Fruit fly (Drosophila melanogaster) whole organism, embryonic: ENCODE data around the gene CG7739.
A peak's percentile ranks its signal among the peaks of the same experiment; 100 is the strongest.

ENCODE experiments used
- Blimp-1 ChIP-seq: fragments of 200-800 bp; sonication (Bioruptor generic); optimal IDR thresholded peaks from 3 replicates; lab custom pipeline; 2018; ENCODE audit warnings: missing biosample characterization, missing genetic modification characterization, mild to moderate bottlenecking, moderate library complexity, missing genetic modification reagents
- CG14441 ChIP-seq: fragments of 200-800 bp; sonication (Bioruptor generic); IDR thresholded peaks from 2 replicates; pipeline ENCODE4 v1.3.6; 2022; ENCODE audit warnings: missing biosample characterization, missing genetic modification characterization
- CG17568 ChIP-seq: fragments of 200-800 bp; sonication (Bioruptor generic); optimal IDR thresholded peaks from 2 replicates; lab custom pipeline; 2018; ENCODE audit warnings: missing biosample characterization, mild to moderate bottlenecking, missing genetic modification characterization, moderate library complexity
- CG18262 ChIP-seq: fragments of 200-800 bp; optimal IDR thresholded peaks from 3 replicates; lab custom pipeline; 2019; ENCODE audit warnings: missing biosample characterization, mild to moderate bottlenecking, missing genetic modification characterization, moderate library complexity
- CG18599 ChIP-seq: fragments of 200-800 bp; sonication (Bioruptor generic); optimal IDR thresholded peaks from 3 replicates; lab custom pipeline; 2017; ENCODE audit warnings: missing biosample characterization, missing genetic modification characterization, mild to moderate bottlenecking, moderate library complexity, missing genetic modification reagents
- CG2712 ChIP-seq: fragments of 200-800 bp; optimal IDR thresholded peaks from 3 replicates; lab custom pipeline; 2019; ENCODE audit warnings: missing biosample characterization, mild to moderate bottlenecking, missing genetic modification characterization, moderate library complexity
- CG34422 ChIP-seq: fragments of 200-800 bp; sonication (Bioruptor generic); IDR thresholded peaks from 3 replicates; pipeline ENCODE4 v1.3.6; 2022; ENCODE audit warnings: missing biosample characterization, missing genetic modification characterization
- CG6689 ChIP-seq: fragments of 200-800 bp; sonication (Bioruptor generic); IDR thresholded peaks from 2 replicates; pipeline ENCODE4 v1.3.6; 2022; ENCODE audit warnings: missing biosample characterization, missing genetic modification characterization
- D19A ChIP-seq: fragments of 200-800 bp; optimal IDR thresholded peaks from 3 replicates; lab custom pipeline; 2019; ENCODE audit warnings: missing biosample characterization, mild to moderate bottlenecking, missing genetic modification characterization, moderate library complexity
- D19B ChIP-seq: fragments of 200-800 bp; sonication (Bioruptor generic); optimal IDR thresholded peaks from 2 replicates; lab custom pipeline; 2017; ENCODE audit warnings: missing biosample characterization, mild to moderate bottlenecking, missing genetic modification characterization
- Ets65A ChIP-seq: fragments of 200-800 bp; sonication (Bioruptor generic); peaks from one replicate; lab custom pipeline; 2016; ENCODE audit warnings: missing biosample characterization, missing genetic modification characterization
- GATAe ChIP-seq: fragments of 200-800 bp; sonication (Bioruptor generic); conservative IDR thresholded peaks from 2 replicates; pipeline ENCODE4 v1.3.6; 2022; ENCODE audit warnings: missing biosample characterization, missing genetic modification characterization
- Med ChIP-seq: fragments of 200-800 bp; sonication (Bioruptor generic); peaks from one replicate; lab custom pipeline; 2016; ENCODE audit warnings: missing biosample characterization, missing genetic modification characterization, mild to moderate bottlenecking, inconsistent platforms, moderate library complexity
- Oaz ChIP-seq: fragments of 200-800 bp; sonication (Bioruptor generic); IDR thresholded peaks from 2 replicates; pipeline ENCODE4 v1.3.6; 2022; ENCODE audit warnings: missing biosample characterization, missing genetic modification characterization
- Pdp1 ChIP-seq, 2 experiments: fragments of 200-800 bp; sonication (Bioruptor generic); optimal IDR thresholded peaks; 3 replicates each; lab custom pipeline; 2016; ENCODE audit warnings: missing biosample characterization in 2 of 2, missing genetic modification characterization in 2 of 2, mild to moderate bottlenecking in 1 of 2, moderate library complexity in 1 of 2
- Sox102F ChIP-seq: fragments of 200-800 bp; sonication (Bioruptor generic); optimal IDR thresholded peaks from 2 replicates; lab custom pipeline; 2018; ENCODE audit warnings: missing biosample characterization, mild to moderate bottlenecking, missing genetic modification characterization, moderate library complexity
- Spps ChIP-seq: fragments of 200-800 bp; sonication (Bioruptor generic); optimal IDR thresholded peaks from 2 replicates; lab custom pipeline; 2018; ENCODE audit warnings: missing biosample characterization, mild to moderate bottlenecking, missing genetic modification characterization
- Vsx1 ChIP-seq: fragments of 200-800 bp; sonication (Bioruptor generic); optimal IDR thresholded peaks from 2 replicates; lab custom pipeline; 2017; ENCODE audit warnings: missing biosample characterization, mild to moderate bottlenecking, missing genetic modification characterization, missing genetic modification reagents
- chinmo ChIP-seq: fragments of 200-800 bp; sonication (Bioruptor generic); IDR thresholded peaks from 4 replicates; pipeline ENCODE4 v1.3.6; 2022; ENCODE audit warnings: missing biosample characterization, missing genetic modification characterization; ENCODE audit not compliant: partially characterized antibody
- cwo ChIP-seq: fragments of 200-800 bp; sonication (Bioruptor generic); optimal IDR thresholded peaks from 3 replicates; lab custom pipeline; 2017; ENCODE audit warnings: missing biosample characterization, missing genetic modification characterization, mild to moderate bottlenecking, moderate library complexity, missing genetic modification reagents
- dmrt99B ChIP-seq: fragments of 200-800 bp; sonication (Bioruptor generic); optimal IDR thresholded peaks from 2 replicates; lab custom pipeline; 2018; ENCODE audit warnings: missing biosample characterization, mild to moderate bottlenecking, missing genetic modification characterization, moderate library complexity
- exex ChIP-seq: fragments of 200-800 bp; sonication (Bioruptor generic); optimal IDR thresholded peaks from 4 replicates; lab custom pipeline; 2018; ENCODE audit warnings: missing biosample characterization, mild to moderate bottlenecking, missing genetic modification characterization, moderate library complexity
- gem ChIP-seq: fragments of 200-800 bp; sonication (Bioruptor generic); optimal IDR thresholded peaks from 2 replicates; lab custom pipeline; 2019; ENCODE audit warnings: missing biosample characterization, mild to moderate bottlenecking, missing genetic modification characterization, moderate library complexity
- grn ChIP-seq: fragments of 200-800 bp; sonication (Bioruptor generic); optimal IDR thresholded peaks from 3 replicates; lab custom pipeline; 2017; ENCODE audit warnings: missing biosample characterization, missing genetic modification characterization
- kni ChIP-seq: fragments of 200-800 bp; sonication (Bioruptor generic); optimal IDR thresholded peaks from 3 replicates; lab custom pipeline; 2017; ENCODE audit warnings: mild to moderate bottlenecking, missing biosample characterization, missing genetic modification reagents, missing genetic modification characterization
- lab ChIP-seq: fragments of 200-800 bp; sonication (Bioruptor generic); optimal IDR thresholded peaks from 3 replicates; lab custom pipeline; 2017; ENCODE audit warnings: missing biosample characterization, missing genetic modification characterization, mild to moderate bottlenecking, moderate library complexity, missing genetic modification reagents
- lola ChIP-seq, 3 experiments: fragments of >200 bp in 2 of 3; fragments of 200-800 bp in 1 of 3; sonication (Bioruptor generic) in 1 of 3; optimal IDR thresholded peaks; 2 replicates each; lab custom pipeline; 2017 to 2019; ENCODE audit warnings: missing biosample characterization in 3 of 3, missing genetic modification characterization in 3 of 3, mild to moderate bottlenecking in 1 of 3, moderate library complexity in 1 of 3
- mirr ChIP-seq: fragments of 200-800 bp; sonication (Bioruptor generic); optimal IDR thresholded peaks from 3 replicates; lab custom pipeline; 2018; ENCODE audit warnings: missing biosample characterization, mild to moderate bottlenecking, missing genetic modification characterization
- nau ChIP-seq: fragments of 200-800 bp; sonication (Bioruptor generic); optimal IDR thresholded peaks from 3 replicates; lab custom pipeline; 2017; ENCODE audit warnings: missing biosample characterization, mild to moderate bottlenecking, missing genetic modification characterization, missing genetic modification reagents
- nerfin-2 ChIP-seq: fragments of 200-800 bp; sonication (Bioruptor generic); IDR thresholded peaks from 2 replicates; pipeline ENCODE4 v1.3.6; 2022; ENCODE audit warnings: missing biosample characterization, missing genetic modification characterization; ENCODE audit not compliant: partially characterized antibody
- row ChIP-seq: fragments of 200-800 bp; sonication (Bioruptor generic); IDR thresholded peaks from 3 replicates; pipeline ENCODE4 v1.3.6; 2022; ENCODE audit warnings: missing biosample characterization, missing genetic modification characterization
- sens ChIP-seq: fragments of 200-800 bp; sonication (Bioruptor generic); peaks from one replicate; lab custom pipeline; 2016; ENCODE audit warnings: missing biosample characterization, missing genetic modification characterization
- sqz ChIP-seq: fragments of 200-800 bp; sonication (Bioruptor generic); optimal IDR thresholded peaks from 3 replicates; lab custom pipeline; 2018; ENCODE audit warnings: missing biosample characterization, mild to moderate bottlenecking, missing genetic modification characterization
- sug ChIP-seq: fragments of 200-800 bp; optimal IDR thresholded peaks from 2 replicates; lab custom pipeline; 2019; ENCODE audit warnings: missing biosample characterization, mild to moderate bottlenecking, missing genetic modification characterization, moderate library complexity
- toy ChIP-seq: fragments of 200-800 bp; sonication (Bioruptor generic); IDR thresholded peaks from 2 replicates; pipeline ENCODE4 v1.3.6; 2022; ENCODE audit warnings: missing biosample characterization, missing genetic modification characterization
- unc-4 ChIP-seq: fragments of 200-800 bp; sonication (Bioruptor generic); IDR thresholded peaks from 2 replicates; pipeline ENCODE4 v1.3.6; 2022; ENCODE audit warnings: missing biosample characterization, missing genetic modification characterization; ENCODE audit not compliant: partially characterized antibody
- zfh1 ChIP-seq: fragments of 200-800 bp; sonication (Bioruptor generic); IDR thresholded peaks from 3 replicates; pipeline ENCODE4 v1.3.6; 2022; ENCODE audit warnings: missing biosample characterization, missing genetic modification characterization

CG7739 gene

dm6 chr3L:15538582-15539490 is 24.0 kb downstream of the CG7739 start:
- no peak for TF ChIP-seq kni (GFP tag; lab: Kevin White, UChicago)
- no peak for TF ChIP-seq unc-4 (GFP tag; lab: Robert Waterston, UW)
- TF ChIP-seq Spps = no peak
- TF ChIP-seq cwo (GFP tag; lab: Kevin White, UChicago) = peak; percentile 84
- peak; percentile 45 for TF ChIP-seq sens
- TF ChIP-seq Ets65A (GFP tag; lab: Kevin White, UChicago) = peak; percentile 40
- peak; percentile 35 for TF ChIP-seq Sox102F (GFP tag; lab: Kevin White, UChicago)
- peak; percentile 21 for TF ChIP-seq Med
- TF ChIP-seq Oaz (GFP tag; lab: Robert Waterston, UW) = no peak
- no peak for TF ChIP-seq CG17568 (GFP tag; lab: Kevin White, UChicago)
- TF ChIP-seq Pdp1 (GFP tag; optimal IDR thresholded peaks at IDR 0.05; lab: Kevin White, UChicago) = peak in 1 of 2 experiments; percentile 35
- TF ChIP-seq gem (tag; lab: Kevin White, UChicago) = peak; percentile 22
- peak; percentile 12 for TF ChIP-seq CG18599 (GFP tag; lab: Kevin White, UChicago)
- peak; percentile 1 for TF ChIP-seq dmrt99B (tag; lab: Kevin White, UChicago)
- peak; percentile 88 for TF ChIP-seq exex (tag; lab: Kevin White, UChicago)
- TF ChIP-seq D19B (GFP tag; lab: Kevin White, UChicago) = peak; percentile 61
- peak; percentile 63; the same call in 1 of the 2 replicates for TF ChIP-seq GATAe (GFP tag; lab: Robert Waterston, UW)
- peak; percentile 18 for TF ChIP-seq CG18262 (tag; lab: Kevin White, UChicago)
- TF ChIP-seq sqz (GFP tag; lab: Kevin White, UChicago) = peak; percentile 77
- peak; percentile 72 for TF ChIP-seq D19A (tag; lab: Kevin White, UChicago)
- peak; percentile 41 for TF ChIP-seq mirr (GFP tag; lab: Kevin White, UChicago)
- 0 out of 2 replicates have a peak, but pooled peaks have one; percentile 38 for TF ChIP-seq CG14441
- no peak for TF ChIP-seq nau (GFP tag; lab: Kevin White, UChicago)
- TF ChIP-seq toy (GFP tag; lab: Robert Waterston, UW) = no peak
- TF ChIP-seq Blimp-1 (GFP tag; lab: Kevin White, UChicago) = peak; percentile 1
- peak; percentile 86 for TF ChIP-seq grn (GFP tag; lab: Kevin White, UChicago)
- peak; percentile 2 for TF ChIP-seq lab
- TF ChIP-seq CG34422 (GFP tag; lab: Robert Waterston, UW) = peak; percentile 39; the same call in 1 of the 3 replicates
- peak; percentile 35 for TF ChIP-seq sug (tag; lab: Kevin White, UChicago)
- no peak for TF ChIP-seq CG6689 (GFP tag; lab: Robert Waterston, UW)
- TF ChIP-seq row (GFP tag; lab: Robert Waterston, UW) = peak; percentile 44; the same call in 2 of the 3 replicates
- TF ChIP-seq chinmo (GFP tag; lab: Robert Waterston, UW) = 0 out of 4 replicates have a peak, but pooled peaks have one; percentile 20
- TF ChIP-seq lola (GFP tag; optimal IDR thresholded peaks at IDR 0.05; lab: Kevin White, UChicago) = no peak
- TF ChIP-seq Vsx1 (GFP tag; lab: Kevin White, UChicago) = peak; percentile 55
- no peak for TF ChIP-seq zfh1
- no peak for TF ChIP-seq nerfin-2
- TF ChIP-seq CG2712 = peak; percentile 6
